Worm (Caenorhabditis elegans) whole organism, L4/young adult: Measurements from ENCODE around the gene srsx-32.

ENCODE experiments used
- dao-5 ChIP-seq: sonication (generic microtip); optimal IDR thresholded peaks from 2 replicates; lab custom pipeline; 2016; ENCODE audit warnings: missing genotype, missing genetic modification characterization, moderate library complexity, missing compliant biosample characterization
- him-1 ChIP-seq: sonication (generic microtip); optimal IDR thresholded peaks from 2 replicates; lab custom pipeline; 2016; ENCODE audit warnings: missing genotype, missing genetic modification reagents, missing genetic modification characterization, missing compliant biosample characterization

ce11 chrV:6985943-6986342 lies 31.2 kb upstream of the srsx-32 start, which contains the start of gene nhr-163:
- TF ChIP-seq him-1 (tag; lab: Kevin White, UChicago) (no peak), dao-5 (no peak)
